Worm (Caenorhabditis elegans): ENCODE data around the gene ref-1.
"Not testable (repeated sequence)": the region's sequence is repeated elsewhere in the genome, so short reads cannot be mapped to it uniquely, and the experiment has no call there.

The ref-1 gene

DNA sequence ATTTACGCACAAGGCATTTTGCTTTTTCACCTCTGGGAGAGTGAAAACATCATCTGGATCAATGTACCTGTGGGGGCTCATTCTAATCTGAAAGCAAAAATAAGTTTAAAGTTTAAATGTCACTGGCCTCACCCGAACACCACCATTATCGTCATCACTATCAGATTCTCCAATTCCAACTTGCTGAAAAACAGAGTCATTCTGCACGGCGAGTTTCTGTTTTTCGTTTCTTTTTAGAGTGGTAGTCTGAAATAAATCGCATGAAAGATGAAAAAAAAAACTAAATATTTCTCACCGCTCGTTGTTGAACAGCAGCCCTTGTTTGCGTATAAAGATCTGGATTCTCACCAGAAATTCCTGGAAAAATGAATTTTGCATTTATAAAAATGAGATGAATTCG lies 28.9 kb downstream of the ref-1 start:
- no peak for TF ChIP-seq daf-12 (tag; optimal IDR thresholded peaks at IDR 0.05)
- no peak for TF ChIP-seq lsy-12 (tag; optimal IDR thresholded peaks at IDR 0.05)
- TF ChIP-seq mdl-1 (tag; optimal IDR thresholded peaks at IDR 0.05), result no peak
- no peak for TF ChIP-seq nhr-77 (tag; optimal IDR thresholded peaks at IDR 0.05)
- TF ChIP-seq hmg-11 (tag; optimal IDR thresholded peaks at IDR 0.05), result no peak
- TF ChIP-seq zag-1 (tag; optimal IDR thresholded peaks at IDR 0.05), result no peak
- TF ChIP-seq nhr-25 (tag; optimal IDR thresholded peaks at IDR 0.05), result no peak
- TF ChIP-seq egl-5 (tag; optimal IDR thresholded peaks at IDR 0.05), result no peak
- no peak for TF ChIP-seq elt-2 (tag; optimal IDR thresholded peaks at IDR 0.05)
- no peak for TF ChIP-seq nfya-1 (tag; optimal IDR thresholded peaks at IDR 0.05; ENCODE audit: insufficient read depth)
- TF ChIP-seq skn-1 (tag; optimal IDR thresholded peaks at IDR 0.05), result no peak
- TF ChIP-seq snpc-4 (tag; optimal IDR thresholded peaks at IDR 0.05), result no peak
- no peak for TF ChIP-seq tbx-2 (tag; optimal IDR thresholded peaks at IDR 0.05)
- no peak for TF ChIP-seq ceh-82 (tag; optimal IDR thresholded peaks at IDR 0.05)
- TF ChIP-seq ztf-11 (tag; optimal IDR thresholded peaks at IDR 0.05), result no peak
- no peak for TF ChIP-seq ZK546.5 (tag; optimal IDR thresholded peaks at IDR 0.05)

DNA sequence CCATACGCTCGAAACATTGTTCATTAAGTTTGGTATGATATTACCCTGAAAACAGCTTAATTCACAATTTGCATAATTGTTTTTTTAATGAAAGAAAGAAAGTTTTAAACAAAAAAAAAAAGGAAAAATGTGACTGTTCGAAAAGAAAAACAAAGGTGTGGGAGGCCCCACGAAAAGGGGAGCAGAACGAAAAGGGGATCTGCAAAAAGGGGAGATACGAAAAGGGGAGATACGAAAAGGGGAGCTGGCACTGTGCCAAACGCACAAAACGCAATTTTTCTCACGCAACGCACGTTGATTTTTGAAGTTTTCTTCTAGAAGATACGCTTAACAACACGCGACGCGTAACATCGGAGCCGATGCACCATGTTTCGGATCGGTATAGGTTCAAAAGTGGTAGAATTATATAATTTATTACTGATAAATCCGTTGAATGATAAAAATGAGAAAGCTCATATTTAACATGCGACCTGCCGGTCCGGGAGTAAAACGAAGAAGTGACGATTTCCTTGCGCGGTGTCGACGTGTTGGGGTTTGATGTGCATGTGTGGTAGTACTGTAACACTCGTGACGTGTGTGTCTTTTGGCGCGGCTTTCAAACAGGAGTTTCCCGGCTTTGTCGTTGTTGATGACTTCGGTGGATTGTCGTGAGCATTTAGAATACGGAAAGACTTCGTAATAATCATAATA lies 29.5 kb downstream of the ref-1 start, which contains the start of gene nrde-2:
nrde-2 (minus strand) TSS at position 45 of the 690 bp plus-strand sequence.
- not testable (repeated sequence) for TF ChIP-seq hmg-11, skn-1, nhr-11 (tag; optimal IDR thresholded peaks at IDR 0.05)

DNA sequence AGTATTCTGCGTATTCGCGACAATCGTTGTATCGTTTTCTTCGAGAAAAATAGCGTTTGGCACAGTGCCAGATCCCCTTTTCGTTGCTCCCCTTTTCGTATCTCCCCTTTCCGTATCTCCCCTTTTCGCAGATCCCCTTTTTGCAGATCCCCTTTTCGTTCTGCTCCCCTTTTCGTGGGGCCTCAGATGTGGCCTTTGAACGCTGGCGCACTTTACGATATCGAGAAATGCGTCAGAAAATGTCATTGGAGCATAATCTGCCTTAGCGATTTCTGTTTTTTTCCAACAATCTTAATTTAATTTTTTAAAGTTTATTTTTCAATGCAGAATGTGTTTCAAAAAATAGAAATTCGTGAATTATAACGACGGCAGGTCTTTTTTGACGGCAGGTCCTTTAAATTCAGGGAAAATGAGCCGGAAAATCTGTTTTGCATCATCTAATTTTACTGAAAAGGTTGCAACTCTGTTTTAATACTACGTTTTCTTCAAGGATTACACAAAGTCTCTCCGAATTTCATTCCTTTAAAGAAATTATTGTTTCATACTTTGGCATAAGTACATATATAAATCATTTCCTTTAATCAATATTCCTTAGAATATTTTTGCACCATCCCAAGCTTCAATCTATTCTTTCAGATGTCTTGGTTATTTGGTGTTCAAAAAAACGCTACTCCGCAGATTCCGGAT lies 30.2 kb downstream of the ref-1 start, which contains the start of gene atad-3:
atad-3 (plus strand) TSS at position 637 of the 687 bp plus-strand sequence.
- TF ChIP-seq nfya-1 (tag; optimal IDR thresholded peaks at IDR 0.05; ENCODE audit: insufficient read depth) (peak; percentile 73), ceh-9 (tag; optimal IDR thresholded peaks at IDR 0.05) (no peak), ZK546.5 (tag; optimal IDR thresholded peaks at IDR 0.05) (no peak), elt-1 (tag; optimal IDR thresholded peaks at IDR 0.05) (peak; percentile 2), fos-1 (tag; optimal IDR thresholded peaks at IDR 0.05) (peak; percentile 26), nhr-11 (tag; optimal IDR thresholded peaks at IDR 0.05) (peak; percentile 93), nhr-25 (tag; optimal IDR thresholded peaks at IDR 0.05) (peak; percentile 48), hmg-11 (tag; optimal IDR thresholded peaks at IDR 0.05) (peak; percentile 26), R02D3.7 (tag; optimal IDR thresholded peaks at IDR 0.05) (peak; percentile 77), tbx-2 (tag; optimal IDR thresholded peaks at IDR 0.05) (peak; percentile 76), elt-2 (tag; optimal IDR thresholded peaks at IDR 0.05) (peak; percentile 38), nhr-23 (tag; optimal IDR thresholded peaks at IDR 0.05) (peak; percentile 83), nhr-12 (tag; optimal IDR thresholded peaks at IDR 0.05) (no peak), nhr-43 (tag; optimal IDR thresholded peaks at IDR 0.05; ENCODE audit: poor library complexity, severe bottlenecking) (peak; percentile 91), ceh-82 (tag; optimal IDR thresholded peaks at IDR 0.05) (peak; percentile 67), nhr-67 (tag; optimal IDR thresholded peaks at IDR 0.05) (no peak), egl-27 (tag; optimal IDR thresholded peaks at IDR 0.05) (peak; percentile 43), jun-1 (tag; optimal IDR thresholded peaks at IDR 0.05) (peak; percentile 69), pqm-1 (tag; optimal IDR thresholded peaks at IDR 0.05) (peak; percentile 26), skn-1 (tag; optimal IDR thresholded peaks at IDR 0.05) (peak; percentile 61), snpc-4 (tag; optimal IDR thresholded peaks at IDR 0.05) (peak; percentile 74), ceh-28 (tag; optimal IDR thresholded peaks at IDR 0.05) (peak; percentile 69), lin-39 (tag; optimal IDR thresholded peaks at IDR 0.05) (peak; percentile 55), pha-4 (tag; optimal IDR thresholded peaks at IDR 0.05) (peak; percentile 79), lin-15B (tag; optimal IDR thresholded peaks at IDR 0.05) (peak; percentile 89), daf-12 (tag; optimal IDR thresholded peaks at IDR 0.05) (no peak), lsy-12 (tag; optimal IDR thresholded peaks at IDR 0.05) (peak; percentile 82), ztf-4 (tag; optimal IDR thresholded peaks at IDR 0.05) (no peak), fkh-10 (GFP tag; optimal IDR thresholded peaks at IDR 0.05) (no peak), nhr-28 (tag; optimal IDR thresholded peaks at IDR 0.05) (no peak), egl-5 (tag; optimal IDR thresholded peaks at IDR 0.05) (no peak), unc-62 (GFP tag; optimal IDR thresholded peaks at IDR 0.05) (peak; percentile 6), fkh-2 (tag; optimal IDR thresholded peaks at IDR 0.05) (no peak)
